Fruit fly (Drosophila melanogaster) whole organism, embryonic: ENCODE measurements around the gene Chpf.

Experiments
- B-H1 ChIP-seq: fragments of 200-800 bp; sonication (Bioruptor generic); IDR thresholded peaks from 3 replicates; pipeline ENCODE4 v1.3.6; 2022; ENCODE audit warnings: missing biosample characterization, missing genetic modification characterization
- BEAF-32 ChIP-seq: fragments of 200-800 bp; sonication (Bioruptor generic); optimal IDR thresholded peaks from 3 replicates; lab custom pipeline; 2017; ENCODE audit warnings: missing biosample characterization, missing genetic modification characterization, mild to moderate bottlenecking, moderate library complexity, missing genetic modification reagents
- CG10565 ChIP-seq: fragments of 200-800 bp; sonication (Bioruptor generic); optimal IDR thresholded peaks from 3 replicates; lab custom pipeline; 2016; ENCODE audit warnings: missing biosample characterization, mild to moderate bottlenecking, missing genetic modification characterization
- CG11398 ChIP-seq: fragments of 200-800 bp; sonication (Bioruptor generic); optimal IDR thresholded peaks from 2 replicates; lab custom pipeline; 2016; ENCODE audit warnings: missing biosample characterization, missing genetic modification characterization
- CG11504 ChIP-seq: fragments of 200-800 bp; sonication (Bioruptor generic); optimal IDR thresholded peaks from 3 replicates; lab custom pipeline; 2019; ENCODE audit warnings: missing biosample characterization, mild to moderate bottlenecking, missing genetic modification characterization, moderate library complexity
- CG11696 ChIP-seq: fragments of 200-800 bp; sonication (Bioruptor generic); IDR thresholded peaks from 2 replicates; pipeline ENCODE4 v1.3.6; 2022; ENCODE audit warnings: missing biosample characterization, missing genetic modification characterization
- CG12155 ChIP-seq: fragments of 200-800 bp; sonication (Bioruptor generic); optimal IDR thresholded peaks from 3 replicates; lab custom pipeline; 2016; ENCODE audit warnings: missing biosample characterization, missing genetic modification characterization
- CG12942 ChIP-seq: fragments of 200-800 bp; sonication (Bioruptor generic); optimal IDR thresholded peaks from 3 replicates; lab custom pipeline; 2016; ENCODE audit warnings: missing biosample characterization, missing genetic modification characterization
- CG13287 ChIP-seq: fragments of 200-800 bp; sonication (Bioruptor generic); IDR thresholded peaks from 2 replicates; pipeline ENCODE4 v1.3.6; 2022; ENCODE audit warnings: missing biosample characterization, missing genetic modification characterization; ENCODE audit not compliant: partially characterized antibody
- CG15269 ChIP-seq: fragments of 200-800 bp; sonication (Bioruptor generic); optimal IDR thresholded peaks from 2 replicates; lab custom pipeline; 2018; ENCODE audit warnings: missing biosample characterization, mild to moderate bottlenecking, missing genetic modification characterization, moderate library complexity
- CG16815 ChIP-seq: fragments of 200-800 bp; sonication (Bioruptor generic); optimal IDR thresholded peaks from 3 replicates; lab custom pipeline; 2017; ENCODE audit warnings: missing biosample characterization, mild to moderate bottlenecking, missing genetic modification characterization
- CG17186 ChIP-seq: fragments of 200-800 bp; sonication (Bioruptor generic); optimal IDR thresholded peaks from 3 replicates; lab custom pipeline; 2017; ENCODE audit warnings: missing biosample characterization, missing genetic modification reagents, missing genetic modification characterization
- CG17328 ChIP-seq: fragments of 200-800 bp; sonication (Bioruptor generic); IDR thresholded peaks from 2 replicates; pipeline ENCODE4 v1.3.6; 2022; ENCODE audit warnings: missing biosample characterization, missing genetic modification characterization
- CG17385 ChIP-seq: fragments of 200-800 bp; sonication (Bioruptor generic); optimal IDR thresholded peaks from 3 replicates; lab custom pipeline; 2018; ENCODE audit warnings: missing biosample characterization, mild to moderate bottlenecking, missing genetic modification characterization
- CG1792 ChIP-seq: fragments of 200-800 bp; sonication (Bioruptor generic); optimal IDR thresholded peaks from 2 replicates; lab custom pipeline; 2016; ENCODE audit warnings: missing biosample characterization, missing genetic modification characterization
- CG2889 ChIP-seq: fragments of 200-800 bp; sonication (Bioruptor generic); IDR thresholded peaks from 3 replicates; pipeline ENCODE4 v1.3.6; 2022; ENCODE audit warnings: missing biosample characterization, missing genetic modification characterization
- CG3065 ChIP-seq: fragments of 200-800 bp; sonication (Bioruptor generic); optimal IDR thresholded peaks from 2 replicates; lab custom pipeline; 2016; ENCODE audit warnings: missing biosample characterization, missing genetic modification characterization
- CG32767 ChIP-seq: fragments of 200-800 bp; sonication (Bioruptor generic); IDR thresholded peaks from 2 replicates; pipeline ENCODE4 v1.3.6; 2022; ENCODE audit warnings: missing biosample characterization, missing genetic modification characterization
- CG34422 ChIP-seq: fragments of 200-800 bp; sonication (Bioruptor generic); IDR thresholded peaks from 3 replicates; pipeline ENCODE4 v1.3.6; 2022; ENCODE audit warnings: missing biosample characterization, missing genetic modification characterization
- CG3847 ChIP-seq: fragments of 200-800 bp; sonication (Bioruptor generic); IDR thresholded peaks from 2 replicates; pipeline ENCODE4 v1.3.6; 2022; ENCODE audit warnings: missing biosample characterization, missing genetic modification characterization
- CG4282 ChIP-seq: fragments of 200-800 bp; sonication (Bioruptor generic); optimal IDR thresholded peaks from 2 replicates; lab custom pipeline; 2016; ENCODE audit warnings: missing biosample characterization, missing genetic modification characterization
- CG43689 ChIP-seq: fragments of 200-800 bp; sonication (Bioruptor generic); IDR thresholded peaks from 2 replicates; pipeline ENCODE4 v1.3.6; 2022; ENCODE audit warnings: missing biosample characterization, missing genetic modification characterization
- CG4617 ChIP-seq: fragments of 200-800 bp; sonication (Bioruptor generic); optimal IDR thresholded peaks from 3 replicates; lab custom pipeline; 2016; ENCODE audit warnings: missing biosample characterization, missing genetic modification characterization, borderline replicate concordance
- CG7372 ChIP-seq: fragments of 200-800 bp; sonication (Bioruptor generic); IDR thresholded peaks from 2 replicates; pipeline ENCODE4 v1.3.6; 2022; ENCODE audit warnings: missing biosample characterization, missing genetic modification characterization
- CG7745 ChIP-seq: fragments of 200-800 bp; sonication (Bioruptor generic); optimal IDR thresholded peaks from 2 replicates; lab custom pipeline; 2018; ENCODE audit warnings: missing biosample characterization, mild to moderate bottlenecking, missing genetic modification characterization, moderate library complexity
- CG8281 ChIP-seq: fragments of 200-800 bp; sonication (Bioruptor generic); optimal IDR thresholded peaks from 2 replicates; lab custom pipeline; 2018; ENCODE audit warnings: missing biosample characterization, mild to moderate bottlenecking, missing genetic modification characterization, moderate library complexity
- Chrac-16 ChIP-seq: fragments of 200-800 bp; sonication (Bioruptor generic); optimal IDR thresholded peaks from 3 replicates; lab custom pipeline; 2016; ENCODE audit warnings: missing biosample characterization, missing genetic modification characterization
- CkIIα-i1 ChIP-seq: fragments of 200-800 bp; sonication (Bioruptor generic); IDR thresholded peaks from 2 replicates; pipeline ENCODE4 v1.3.6; 2022; ENCODE audit warnings: missing biosample characterization, missing genetic modification characterization
- CrebB ChIP-seq: fragments of 200-800 bp; sonication (Bioruptor generic); optimal IDR thresholded peaks from 3 replicates; lab custom pipeline; 2018; ENCODE audit warnings: missing biosample characterization, mild to moderate bottlenecking, missing genetic modification characterization
- ERR ChIP-seq: fragments of 200-800 bp; sonication (Bioruptor generic); optimal IDR thresholded peaks from 2 replicates; lab custom pipeline; 2016; ENCODE audit warnings: missing biosample characterization, missing genetic modification characterization
- HLH4C ChIP-seq: fragments of 200-800 bp; sonication (Bioruptor generic); IDR thresholded peaks from 3 replicates; pipeline ENCODE4 v1.3.6; 2022; ENCODE audit warnings: missing biosample characterization, missing genetic modification characterization; ENCODE audit not compliant: partially characterized antibody
- Jarid2 ChIP-seq: fragments of 200-800 bp; sonication (Bioruptor generic); optimal IDR thresholded peaks from 3 replicates; lab custom pipeline; 2017; ENCODE audit warnings: mild to moderate bottlenecking, missing biosample characterization, missing genetic modification reagents, missing genetic modification characterization
- Mes4 ChIP-seq: fragments of 200-800 bp; sonication (Bioruptor generic); optimal IDR thresholded peaks from 2 replicates; lab custom pipeline; 2016; ENCODE audit warnings: missing biosample characterization, missing genetic modification characterization
- NC2β ChIP-seq: fragments of 200-800 bp; sonication (Bioruptor generic); optimal IDR thresholded peaks from 2 replicates; lab custom pipeline; 2016; ENCODE audit warnings: missing biosample characterization, missing genetic modification characterization
- Oli ChIP-seq: fragments of 200-800 bp; sonication (Bioruptor generic); optimal IDR thresholded peaks from 2 replicates; lab custom pipeline; 2018; ENCODE audit warnings: missing biosample characterization, mild to moderate bottlenecking, missing genetic modification characterization, moderate library complexity
- Tbp ChIP-seq: fragments of >200 bp; optimal IDR thresholded peaks from 2 replicates; lab custom pipeline; 2018; ENCODE audit warnings: missing biosample characterization, missing genetic modification characterization
- aop ChIP-seq: fragments of 200-800 bp; sonication (Bioruptor generic); IDR thresholded peaks from 2 replicates; pipeline ENCODE4 v1.3.6; 2022; ENCODE audit warnings: missing biosample characterization, missing genetic modification characterization
- bbx ChIP-seq: fragments of 200-800 bp; sonication (Bioruptor generic); IDR thresholded peaks from 2 replicates; pipeline ENCODE4 v1.3.6; 2022; ENCODE audit warnings: missing biosample characterization, missing genetic modification characterization; ENCODE audit not compliant: partially characterized antibody
- br ChIP-seq: fragments of >200 bp; optimal IDR thresholded peaks from 2 replicates; lab custom pipeline; 2017
- btn ChIP-seq: fragments of 200-800 bp; sonication (Bioruptor generic); optimal IDR thresholded peaks from 2 replicates; lab custom pipeline; 2016; ENCODE audit warnings: missing biosample characterization, missing genetic modification characterization
- chinmo ChIP-seq: fragments of 200-800 bp; sonication (Bioruptor generic); IDR thresholded peaks from 4 replicates; pipeline ENCODE4 v1.3.6; 2022; ENCODE audit warnings: missing biosample characterization, missing genetic modification characterization; ENCODE audit not compliant: partially characterized antibody
- chn ChIP-seq: fragments of 200-800 bp; sonication (Bioruptor generic); optimal IDR thresholded peaks from 2 replicates; lab custom pipeline; 2016; ENCODE audit warnings: missing biosample characterization, missing genetic modification characterization
- dmrt11E ChIP-seq: fragments of 200-800 bp; sonication (Bioruptor generic); optimal IDR thresholded peaks from 3 replicates; lab custom pipeline; 2018; ENCODE audit warnings: missing biosample characterization, mild to moderate bottlenecking, missing genetic modification characterization, moderate library complexity
- dmrt99B ChIP-seq: fragments of 200-800 bp; sonication (Bioruptor generic); optimal IDR thresholded peaks from 2 replicates; lab custom pipeline; 2018; ENCODE audit warnings: missing biosample characterization, mild to moderate bottlenecking, missing genetic modification characterization, moderate library complexity
- esg ChIP-seq: fragments of 200-800 bp; sonication (Bioruptor generic); conservative IDR thresholded peaks from 2 replicates; pipeline ENCODE4 v1.3.6; 2022; ENCODE audit warnings: missing biosample characterization, missing genetic modification characterization
- exex ChIP-seq: fragments of 200-800 bp; sonication (Bioruptor generic); optimal IDR thresholded peaks from 4 replicates; lab custom pipeline; 2018; ENCODE audit warnings: missing biosample characterization, mild to moderate bottlenecking, missing genetic modification characterization, moderate library complexity
- jumu ChIP-seq: fragments of 200-800 bp; sonication (Bioruptor generic); optimal IDR thresholded peaks from 3 replicates; lab custom pipeline; 2016; ENCODE audit warnings: missing biosample characterization, missing genetic modification characterization
- lab ChIP-seq: fragments of 200-800 bp; sonication (Bioruptor generic); optimal IDR thresholded peaks from 3 replicates; lab custom pipeline; 2017; ENCODE audit warnings: missing biosample characterization, missing genetic modification characterization, mild to moderate bottlenecking, moderate library complexity, missing genetic modification reagents
- scrt ChIP-seq: fragments of 200-800 bp; sonication (Bioruptor generic); optimal IDR thresholded peaks from 2 replicates; lab custom pipeline; 2018; ENCODE audit warnings: missing biosample characterization, mild to moderate bottlenecking, missing genetic modification characterization, moderate library complexity
- trem ChIP-seq: fragments of 200-800 bp; optimal IDR thresholded peaks from 3 replicates; lab custom pipeline; 2019; ENCODE audit warnings: missing biosample characterization, mild to moderate bottlenecking, missing genetic modification characterization, moderate library complexity
- ttk ChIP-seq: fragments of 200-800 bp; sonication (Bioruptor generic); IDR thresholded peaks from 2 replicates; pipeline ENCODE4 v2.1.2; 2022; ENCODE audit warnings: missing biosample characterization, missing genetic modification characterization
- unpg ChIP-seq: fragments of 200-800 bp; sonication (Bioruptor generic); optimal IDR thresholded peaks from 3 replicates; lab custom pipeline; 2018; ENCODE audit warnings: missing biosample characterization, mild to moderate bottlenecking, missing genetic modification characterization, moderate library complexity

Chpf gene

dm6 chrX:13130175-13130822 is 18.0 kb upstream of the Chpf start (continued):
- TF ChIP-seq Chrac-16 (GFP tag; lab: Kevin White, UChicago) (peak; percentile 67), unpg (GFP tag; lab: Kevin White, UChicago) (peak; percentile 62), Oli (tag; lab: Kevin White, UChicago) (peak; percentile 81), dmrt11E (tag; lab: Kevin White, UChicago) (peak; percentile 78), B-H1 (GFP tag; lab: Robert Waterston, UW) (no peak), CG11696 (peak; percentile 91; the same call in 1 of the 2 replicates), CG16815 (peak; percentile 61), BEAF-32 (GFP tag; lab: Kevin White, UChicago) (no peak), Tbp (GFP tag; lab: Kevin White, UChicago) (no peak), jumu (GFP tag; lab: Kevin White, UChicago) (peak; percentile 55), CG4282 (GFP tag; lab: Kevin White, UChicago) (no peak), CG8281 (tag; lab: Kevin White, UChicago) (peak; percentile 52), chn (GFP tag; lab: Kevin White, UChicago) (peak; percentile 69), dmrt99B (peak; percentile 83), HLH4C (GFP tag; lab: Robert Waterston, UW) (no peak), esg (peak; percentile 48), CG3065 (GFP tag; lab: Kevin White, UChicago) (no peak), ERR (GFP tag; lab: Kevin White, UChicago) (peak; percentile 29), CG7372 (no peak), CG17385 (GFP tag; lab: Kevin White, UChicago) (peak; percentile 73), CG11504 (tag; lab: Kevin White, UChicago) (peak; percentile 85), scrt (peak; percentile 95), CG15269 (tag; lab: Kevin White, UChicago) (peak; percentile 79), CG3847 (peak; percentile 32; the same call in 1 of the 2 replicates), CG4617 (peak; percentile 20), CG43689 (no peak), CG32767 (peak; percentile 50; the same call in 1 of the 2 replicates), NC2β (GFP tag; lab: Kevin White, UChicago) (peak; percentile 47), bbx (GFP tag; lab: Robert Waterston, UW) (no peak), chinmo (GFP tag; lab: Robert Waterston, UW) (no peak), CG11398 (GFP tag; lab: Kevin White, UChicago) (peak; percentile 59), CG7745 (no peak), trem (tag; lab: Kevin White, UChicago) (peak; percentile 61), CG17328 (peak; percentile 33; the same call in 1 of the 2 replicates), ttk (GFP tag; lab: Robert Waterston, UW) (no peak), btn (GFP tag; lab: Kevin White, UChicago) (peak; percentile 31), CG2889 (GFP tag; lab: Robert Waterston, UW) (no peak), CG13287 (GFP tag; lab: Robert Waterston, UW) (no peak)

dm6 chrX:13128750-13129152 is 16.5 kb upstream of the Chpf start, which contains the start of the genes CG32638, CG15717 and MFS10:
Gene CG32638, minus strand, starts transcription at chrX:13128794.
Gene CG15717, plus strand, starts transcription at chrX:13128952.
Gene MFS10, plus strand, starts transcription at chrX:13129018.
- TF ChIP-seq CG34422, result peak; percentile 55; the same call in 1 of the 3 replicates
- TF ChIP-seq CkIIα-i1, result no peak
- no peak for TF ChIP-seq CG10565 (GFP tag; lab: Kevin White, UChicago)
- TF ChIP-seq br (lab: Kevin White, UChicago), result no peak
- peak; percentile 54 for TF ChIP-seq CG17186
- TF ChIP-seq exex (tag; lab: Kevin White, UChicago), result peak; percentile 35
- peak; percentile 13 for TF ChIP-seq CG12155
- TF ChIP-seq lab (GFP tag; lab: Kevin White, UChicago), result peak; percentile 19
- peak; percentile 73 for TF ChIP-seq Jarid2 (GFP tag; lab: Kevin White, UChicago)
- peak; percentile 45 for TF ChIP-seq CrebB (tag; lab: Kevin White, UChicago)
- no peak for TF ChIP-seq CG12942 (GFP tag; lab: Kevin White, UChicago)
- TF ChIP-seq Mes4 (GFP tag; lab: Kevin White, UChicago), result peak; percentile 8
- TF ChIP-seq CG1792 (GFP tag; lab: Kevin White, UChicago), result no peak
- no peak for TF ChIP-seq aop
- TF ChIP-seq chinmo (GFP tag; lab: Robert Waterston, UW), result peak; percentile 90; the same call in 2 of the 4 replicates
